Fruit fly (Drosophila melanogaster): ENCODE data around the gene CheB38b.

The CheB38b gene

DNA sequence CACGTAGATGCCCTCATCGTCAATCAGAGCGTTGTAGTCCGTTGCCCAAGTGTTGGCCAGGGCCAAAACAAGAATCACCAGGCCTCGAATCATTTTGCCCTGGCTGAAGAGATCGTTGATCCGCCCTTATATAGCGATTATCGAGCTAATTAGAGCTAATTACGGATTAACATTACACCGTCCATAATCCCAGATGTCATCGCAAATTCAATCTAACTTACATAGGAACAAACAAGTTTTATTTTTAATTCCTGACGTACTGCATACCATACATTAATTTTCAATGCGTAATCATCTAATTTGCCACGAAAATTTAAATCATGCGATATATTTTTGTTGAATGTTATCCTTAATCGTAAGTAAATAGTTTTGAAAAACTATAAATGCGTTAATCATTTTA is at the start of gene CheB38b:
Gene CheB38b, minus strand, starts transcription at position 101 of the 400 bp plus-strand sequence.
- TF ChIP-seq Hr96 (GFP tag; optimal IDR thresholded peaks at IDR 0.05) (no peak), CG5204 (GFP tag; optimal IDR thresholded peaks at IDR 0.05) (no peak), cic (GFP tag; optimal IDR thresholded peaks at IDR 0.05) (no peak), CG1620 (GFP tag; optimal IDR thresholded peaks at IDR 0.05) (no peak), bab1 (GFP tag; optimal IDR thresholded peaks at IDR 0.05) (no peak)

DNA sequence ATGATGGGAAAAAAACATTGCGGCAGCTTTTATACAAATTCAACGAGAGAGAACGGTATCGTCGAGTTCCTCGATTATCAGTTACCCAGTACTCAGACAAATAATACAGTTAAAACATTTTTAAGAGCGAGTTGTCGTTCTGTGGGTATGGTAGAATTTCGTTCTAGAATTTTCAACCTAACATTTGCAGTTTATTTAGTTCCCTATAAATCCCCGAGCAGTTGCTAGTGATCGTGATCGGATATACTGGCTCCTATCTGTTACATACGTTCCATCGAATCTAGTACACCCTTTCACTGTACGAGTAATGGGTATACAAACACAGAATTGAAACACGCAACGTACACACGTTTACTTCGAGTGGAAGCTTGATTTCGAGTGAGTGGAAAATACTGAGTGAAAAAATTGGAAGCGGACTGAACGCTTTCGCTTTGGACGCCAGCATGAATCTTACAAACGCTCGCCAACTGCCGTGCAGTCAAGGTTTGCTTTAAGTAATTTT is 47.7 kb upstream of the CheB38b start, which contains the start of gene CG9338:
Gene CG9338, plus strand, starts transcription at position 452 of the 502 bp plus-strand sequence.
- TF ChIP-seq Hr96 (GFP tag; optimal IDR thresholded peaks at IDR 0.05) = peak; percentile 78
- TF ChIP-seq CG14711 (tag; optimal IDR thresholded peaks at IDR 0.05) = peak; percentile 75
- TF ChIP-seq toe (GFP tag; optimal IDR thresholded peaks at IDR 0.05) = peak; percentile 73
- peak; percentile 81 for TF ChIP-seq CG7101 (tag; optimal IDR thresholded peaks at IDR 0.05)
- peak; percentile 47 for TF ChIP-seq Mnt (GFP tag; optimal IDR thresholded peaks at IDR 0.05)
- peak; percentile 78 for TF ChIP-seq pad (GFP tag; optimal IDR thresholded peaks at IDR 0.05)
- TF ChIP-seq bab1 (GFP tag; optimal IDR thresholded peaks at IDR 0.05) = peak; percentile 86
- peak; percentile 89 for TF ChIP-seq tj (GFP tag; optimal IDR thresholded peaks at IDR 0.05)
- TF ChIP-seq Crg-1 (GFP tag; optimal IDR thresholded peaks at IDR 0.05) = peak; percentile 50
- peak; percentile 66 for TF ChIP-seq CG1620 (GFP tag; optimal IDR thresholded peaks at IDR 0.05)
- TF ChIP-seq cnc (optimal IDR thresholded peaks at IDR 0.05) = no peak
- no peak for TF ChIP-seq ovo (GFP tag; optimal IDR thresholded peaks at IDR 0.05)
- peak; percentile 44 for TF ChIP-seq Clk (GFP tag; optimal IDR thresholded peaks at IDR 0.05)
- peak; percentile 77 for TF ChIP-seq CG11617 (GFP tag; optimal IDR thresholded peaks at IDR 0.05)
- TF ChIP-seq kay (GFP tag; ENCODE audit: borderline replicate concordance) = peak; percentile 20
- TF ChIP-seq CG33017 (tag; optimal IDR thresholded peaks at IDR 0.05) = peak; percentile 77
- TF ChIP-seq cic (GFP tag; optimal IDR thresholded peaks at IDR 0.05) = peak; percentile 63
- TF ChIP-seq CG12768 (GFP tag; optimal IDR thresholded peaks at IDR 0.05) = peak; percentile 88
- peak; percentile 82 for TF ChIP-seq CG5204 (GFP tag; optimal IDR thresholded peaks at IDR 0.05)
- peak; percentile 73 for TF ChIP-seq CG7045 (GFP tag; optimal IDR thresholded peaks at IDR 0.05)

DNA sequence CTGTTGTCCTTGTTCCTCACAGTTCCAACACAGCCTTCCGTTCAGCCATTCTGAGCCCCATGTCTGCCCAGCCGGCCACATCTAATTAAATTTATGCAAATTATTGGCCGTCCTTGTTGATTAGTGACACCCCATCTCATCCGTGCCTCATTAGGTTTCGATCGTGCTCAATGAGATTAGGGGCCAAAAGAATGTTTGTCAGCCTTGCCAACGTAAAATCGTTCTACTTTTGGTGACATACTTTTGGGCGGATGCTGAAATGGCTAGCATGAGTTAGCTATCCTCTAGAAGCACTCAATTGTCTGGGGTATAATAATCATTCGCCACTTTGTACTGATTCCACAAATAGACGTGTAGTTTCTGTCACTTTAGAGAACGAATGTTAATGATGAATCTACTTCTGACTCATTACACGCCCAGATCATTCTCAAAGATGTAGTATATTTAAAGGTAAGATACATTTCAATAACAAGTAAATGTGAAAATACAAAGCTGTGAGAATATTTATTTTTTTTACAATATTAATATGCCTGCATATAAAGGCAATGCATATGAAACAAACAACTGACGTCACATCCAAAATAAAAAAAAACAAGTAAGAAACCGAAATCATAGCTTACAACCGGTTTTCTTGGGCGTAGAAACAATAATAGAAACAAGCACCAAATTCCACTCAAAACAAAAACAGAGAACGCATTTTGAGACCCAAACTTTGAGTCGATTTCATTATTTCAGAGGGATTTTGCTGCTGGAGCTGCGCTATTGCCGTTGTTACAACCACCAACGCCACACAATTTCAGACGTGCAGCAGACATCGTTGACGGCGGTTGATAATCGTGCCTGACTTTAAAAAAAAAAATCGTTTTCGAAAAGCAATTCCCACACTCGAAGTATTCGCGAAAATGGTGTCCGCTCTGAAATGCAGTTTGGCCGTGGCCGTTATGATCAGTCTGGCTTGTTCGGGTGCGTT is 41.6 kb upstream of the CheB38b start, which contains the start of gene bero:
Gene bero, plus strand, starts transcription at position 325 of the 970 bp plus-strand sequence.
- no peak for TF ChIP-seq CG12768 (GFP tag; optimal IDR thresholded peaks at IDR 0.05)
- peak; percentile 96 for TF ChIP-seq kay (GFP tag; ENCODE audit: borderline replicate concordance)
- TF ChIP-seq cnc (optimal IDR thresholded peaks at IDR 0.05) = peak; percentile 53 to 70

DNA sequence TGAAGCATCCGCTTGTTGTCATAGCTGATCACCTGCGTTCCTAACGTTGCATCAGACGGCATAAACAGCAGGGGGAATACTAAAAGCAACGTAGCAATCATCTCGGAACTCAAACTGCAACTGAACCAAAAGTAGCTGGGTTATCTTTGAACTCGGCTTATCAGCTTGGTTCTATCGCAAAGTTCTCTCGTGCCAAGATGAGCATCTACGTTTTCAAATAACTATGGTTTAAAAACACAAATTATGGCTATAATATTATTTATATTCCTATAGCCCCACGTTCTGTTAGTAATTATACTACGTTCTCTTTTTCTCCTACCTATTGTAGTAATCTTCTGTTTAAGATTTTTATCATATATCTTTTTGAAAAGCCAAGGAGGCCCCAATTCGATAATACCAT is 40.7 kb upstream of the CheB38b start, which contains the start of gene CG14400:
Gene CG14400, minus strand, starts transcription at position 101 of the 400 bp plus-strand sequence.
- TF ChIP-seq kay (GFP tag; ENCODE audit: borderline replicate concordance) = no peak
- TF ChIP-seq Clk (GFP tag; optimal IDR thresholded peaks at IDR 0.05) = no peak
- TF ChIP-seq bab1 (GFP tag; optimal IDR thresholded peaks at IDR 0.05) = no peak
- TF ChIP-seq CG1620 (GFP tag; optimal IDR thresholded peaks at IDR 0.05) = no peak
- no peak for TF ChIP-seq cic (GFP tag; optimal IDR thresholded peaks at IDR 0.05)
- TF ChIP-seq CG5204 (GFP tag; optimal IDR thresholded peaks at IDR 0.05) = no peak
- no peak for TF ChIP-seq CG7045 (GFP tag; optimal IDR thresholded peaks at IDR 0.05)
- no peak for TF ChIP-seq tj (GFP tag; optimal IDR thresholded peaks at IDR 0.05)
- no peak for TF ChIP-seq CG11617 (GFP tag; optimal IDR thresholded peaks at IDR 0.05)
- no peak for TF ChIP-seq CG33017 (tag; optimal IDR thresholded peaks at IDR 0.05)
- no peak for TF ChIP-seq CG7101 (tag; optimal IDR thresholded peaks at IDR 0.05)
- no peak for TF ChIP-seq toe (GFP tag; optimal IDR thresholded peaks at IDR 0.05)
- TF ChIP-seq Hr96 (GFP tag; optimal IDR thresholded peaks at IDR 0.05) = no peak
- no peak for TF ChIP-seq CG14711 (tag; optimal IDR thresholded peaks at IDR 0.05)
- no peak for TF ChIP-seq Crg-1 (GFP tag; optimal IDR thresholded peaks at IDR 0.05)
- no peak for TF ChIP-seq cnc (optimal IDR thresholded peaks at IDR 0.05)
- TF ChIP-seq pad (GFP tag; optimal IDR thresholded peaks at IDR 0.05) = no peak
- TF ChIP-seq Mnt (GFP tag; optimal IDR thresholded peaks at IDR 0.05) = no peak
- no peak for TF ChIP-seq CG12768 (GFP tag; optimal IDR thresholded peaks at IDR 0.05)

DNA sequence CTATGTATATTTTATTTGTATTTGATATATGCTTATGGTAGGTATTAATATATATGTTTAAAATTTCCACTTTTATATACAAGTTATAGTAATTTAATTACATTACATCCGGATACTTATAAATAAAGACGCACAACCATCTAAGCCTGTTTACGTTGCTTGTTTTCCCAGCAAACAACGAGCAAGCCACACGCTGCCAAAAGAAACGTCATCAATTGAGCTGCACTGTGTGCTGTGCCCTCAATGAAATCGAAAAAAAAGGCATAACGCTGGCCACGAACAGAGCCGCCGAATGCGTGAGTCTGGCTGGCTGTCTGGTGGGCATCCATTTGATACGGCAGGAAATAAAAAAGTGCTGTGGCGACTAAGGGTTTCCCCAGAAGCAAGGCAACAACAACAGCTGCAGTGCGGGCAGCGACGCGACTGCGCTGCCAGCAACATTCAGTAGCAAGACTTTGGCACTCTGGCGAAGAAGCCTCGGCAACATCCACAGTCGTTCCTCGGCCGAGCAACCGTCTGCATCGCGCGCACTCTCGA is 35.1 kb upstream of the CheB38b start, which contains the start of gene twit:
Gene twit, plus strand, starts transcription at position 487 of the 537 bp plus-strand sequence.
- no peak for TF ChIP-seq CG12768 (GFP tag; optimal IDR thresholded peaks at IDR 0.05)
- no peak for TF ChIP-seq ovo (GFP tag; optimal IDR thresholded peaks at IDR 0.05)
- no peak for TF ChIP-seq cnc (optimal IDR thresholded peaks at IDR 0.05)
- TF ChIP-seq CG11617 (GFP tag; optimal IDR thresholded peaks at IDR 0.05) = no peak
- no peak for TF ChIP-seq kay (GFP tag; ENCODE audit: borderline replicate concordance)
- no peak for TF ChIP-seq cic (GFP tag; optimal IDR thresholded peaks at IDR 0.05)
- TF ChIP-seq Hr96 (GFP tag; optimal IDR thresholded peaks at IDR 0.05) = no peak
- TF ChIP-seq Crg-1 (GFP tag; optimal IDR thresholded peaks at IDR 0.05) = no peak
- TF ChIP-seq pad (GFP tag; optimal IDR thresholded peaks at IDR 0.05) = no peak
- no peak for TF ChIP-seq bab1 (GFP tag; optimal IDR thresholded peaks at IDR 0.05)
- TF ChIP-seq CG7045 (GFP tag; optimal IDR thresholded peaks at IDR 0.05) = no peak
- TF ChIP-seq CG1620 (GFP tag; optimal IDR thresholded peaks at IDR 0.05) = no peak
- no peak for TF ChIP-seq CG14711 (tag; optimal IDR thresholded peaks at IDR 0.05)
- TF ChIP-seq CG5204 (GFP tag; optimal IDR thresholded peaks at IDR 0.05) = no peak
- TF ChIP-seq toe (GFP tag; optimal IDR thresholded peaks at IDR 0.05) = no peak
- TF ChIP-seq Mnt (GFP tag; optimal IDR thresholded peaks at IDR 0.05) = no peak
- TF ChIP-seq Clk (GFP tag; optimal IDR thresholded peaks at IDR 0.05) = no peak
- TF ChIP-seq CG33017 (tag; optimal IDR thresholded peaks at IDR 0.05) = no peak
